Worm (Caenorhabditis elegans) whole organism, mixed stage, embryonic: ENCODE measurements around the gene T27A1.2.

Experiments used
- blmp-1 ChIP-seq: fragments of 150-350 bp; optimal IDR thresholded peaks from 2 replicates; lab custom pipeline; 2014; ENCODE audit warnings: missing biosample characterization, missing genetic modification characterization
- ceh-83 ChIP-seq: fragments of 200-800 bp; sonication (Bioruptor generic); optimal IDR thresholded peaks from 2 replicates; lab custom pipeline; 2018; ENCODE audit warnings: mild to moderate bottlenecking, missing genetic modification characterization, missing compliant biosample characterization
- ces-1 ChIP-seq: fragments of 150-350 bp; optimal IDR thresholded peaks from 2 replicates; lab custom pipeline; 2014; ENCODE audit warnings: missing biosample characterization, missing genetic modification reagents, missing genetic modification characterization
- elt-1 ChIP-seq: sonication (generic microtip); optimal IDR thresholded peaks from 2 replicates; lab custom pipeline; 2017; ENCODE audit warnings: missing genetic modification characterization, mild to moderate bottlenecking, missing compliant biosample characterization, antibody characterized with exemption, moderate library complexity, borderline replicate concordance; ENCODE audit not compliant: insufficient read depth
- elt-3 ChIP-seq: fragments of 150-350 bp; optimal IDR thresholded peaks from 2 replicates; lab custom pipeline; 2014; ENCODE audit warnings: missing biosample characterization, missing genetic modification characterization
- flh-1 ChIP-seq: fragments of 200-800 bp; sonication (Bioruptor generic); optimal IDR thresholded peaks from 2 replicates; lab custom pipeline; 2018; ENCODE audit warnings: mild to moderate bottlenecking, missing genetic modification characterization, moderate library complexity, missing compliant biosample characterization
- lin-13 ChIP-seq: fragments of 150-350 bp; optimal IDR thresholded peaks from 2 replicates; lab custom pipeline; 2014; ENCODE audit warnings: missing biosample characterization, missing genetic modification characterization
- nhr-237 ChIP-seq: fragments of 150-350 bp; optimal IDR thresholded peaks from 2 replicates; lab custom pipeline; 2014; ENCODE audit warnings: missing biosample characterization, missing genetic modification characterization
- nhr-76 ChIP-seq: sonication (generic microtip); optimal IDR thresholded peaks from 2 replicates; lab custom pipeline; 2017; ENCODE audit warnings: missing biosample characterization, missing genetic modification characterization
- pha-4 ChIP-seq: fragments of 150-350 bp; optimal IDR thresholded peaks from 2 replicates; lab custom pipeline; 2018; ENCODE audit warnings: missing biosample characterization, missing genetic modification reagents, missing genetic modification characterization
- sptf-1 ChIP-seq: sonication (generic microtip); optimal IDR thresholded peaks from 2 replicates; lab custom pipeline; 2017; ENCODE audit warnings: mild to moderate bottlenecking, missing genetic modification characterization, moderate library complexity, missing compliant biosample characterization

ce11 chrII:582649-583048 is 46.0 kb upstream of the T27A1.2 start, which contains the start of gene fbxb-14:
- TF ChIP-seq ceh-83 (no peak), sptf-1 (tag; lab: Kevin White, UChicago) (no peak), lin-13 (tag; lab: Kevin White, UChicago) (no peak), elt-1 (tag; lab: Kevin White, UChicago) (no peak), elt-3 (tag; lab: Kevin White, UChicago) (no peak), nhr-76 (tag; lab: Kevin White, UChicago) (no peak), nhr-237 (tag; lab: Kevin White, UChicago) (no peak), blmp-1 (tag; lab: Kevin White, UChicago) (no peak), pha-4 (no peak), ces-1 (no peak), flh-1 (GFP tag; lab: Kevin White, UChicago) (no peak)
